Fruit fly (Drosophila melanogaster): ENCODE data around the gene CG7326.

- no peak for TF ChIP-seq CG6792 (GFP tag; optimal IDR thresholded peaks at IDR 0.05)
- TF ChIP-seq CG34406 (GFP tag; optimal IDR thresholded peaks at IDR 0.05) = no peak
- no peak for TF ChIP-seq CG11762 (GFP tag; optimal IDR thresholded peaks at IDR 0.05; ENCODE audit: insufficient read depth)
- TF ChIP-seq eg (GFP tag; IDR thresholded peaks at IDR 0.05) = no peak
These were observed 50.5 kb downstream of the CG7326 start, which contains the start of gene CG42450 for dm6 chrX:18813049-18813448.
